Fruit fly (Drosophila melanogaster) whole organism, embryonic: ENCODE data around the gene CG31717.

ENCODE experiments used
- Asciz ChIP-seq: fragments of 200-800 bp; sonication (Bioruptor generic); optimal IDR thresholded peaks from 2 replicates; lab custom pipeline; 2017; ENCODE audit warnings: missing biosample characterization, mild to moderate bottlenecking, missing genetic modification characterization, missing genetic modification reagents
- BEAF-32 ChIP-seq: fragments of 200-800 bp; sonication (Bioruptor generic); optimal IDR thresholded peaks from 3 replicates; lab custom pipeline; 2017; ENCODE audit warnings: missing biosample characterization, missing genetic modification characterization, mild to moderate bottlenecking, moderate library complexity, missing genetic modification reagents
- Bgb ChIP-seq: fragments of 200-800 bp; sonication (Bioruptor generic); IDR thresholded peaks from 2 replicates; pipeline ENCODE4 v1.3.6; 2022; ENCODE audit warnings: missing biosample characterization, missing genetic modification characterization; ENCODE audit not compliant: partially characterized antibody
- BtbVII ChIP-seq: fragments of 200-800 bp; sonication (Bioruptor generic); optimal IDR thresholded peaks from 3 replicates; lab custom pipeline; 2017; ENCODE audit warnings: missing biosample characterization, mild to moderate bottlenecking, missing genetic modification characterization
- CG10654 ChIP-seq: fragments of 200-800 bp; sonication (Bioruptor generic); optimal IDR thresholded peaks from 2 replicates; lab custom pipeline; 2016; ENCODE audit warnings: missing biosample characterization, missing genetic modification characterization
- CG10959 ChIP-seq: fragments of 200-800 bp; sonication (Bioruptor generic); IDR thresholded peaks from 2 replicates; pipeline ENCODE4 v1.3.6; 2022; ENCODE audit warnings: missing biosample characterization, missing genetic modification characterization
- CG12104 ChIP-seq: fragments of 200-800 bp; sonication (Bioruptor generic); optimal IDR thresholded peaks from 3 replicates; lab custom pipeline; 2016; ENCODE audit warnings: missing biosample characterization, missing genetic modification characterization
- CG13287 ChIP-seq: fragments of 200-800 bp; sonication (Bioruptor generic); IDR thresholded peaks from 2 replicates; pipeline ENCODE4 v1.3.6; 2022; ENCODE audit warnings: missing biosample characterization, missing genetic modification characterization; ENCODE audit not compliant: partially characterized antibody
- CG17186 ChIP-seq: fragments of 200-800 bp; sonication (Bioruptor generic); optimal IDR thresholded peaks from 3 replicates; lab custom pipeline; 2017; ENCODE audit warnings: missing biosample characterization, missing genetic modification reagents, missing genetic modification characterization
- CG2202 ChIP-seq: fragments of 200-800 bp; sonication (Bioruptor generic); optimal IDR thresholded peaks from 2 replicates; lab custom pipeline; 2018; ENCODE audit warnings: missing biosample characterization, mild to moderate bottlenecking, missing genetic modification characterization
- CG30403 ChIP-seq: fragments of 200-800 bp; sonication (Bioruptor generic); optimal IDR thresholded peaks from 3 replicates; lab custom pipeline; 2016; ENCODE audit warnings: missing biosample characterization, missing genetic modification characterization
- CG34376 ChIP-seq: fragments of 200-800 bp; sonication (Bioruptor generic); optimal IDR thresholded peaks from 2 replicates; lab custom pipeline; 2018; ENCODE audit warnings: missing biosample characterization, mild to moderate bottlenecking, missing genetic modification characterization
- CG6654 ChIP-seq: fragments of 200-800 bp; sonication (Bioruptor generic); optimal IDR thresholded peaks from 2 replicates; lab custom pipeline; 2017; ENCODE audit warnings: missing biosample characterization, mild to moderate bottlenecking, missing genetic modification characterization
- CG6791 ChIP-seq: fragments of 200-800 bp; sonication (Bioruptor generic); IDR thresholded peaks from 3 replicates; pipeline ENCODE4 v1.3.6; 2022; ENCODE audit warnings: missing biosample characterization, missing genetic modification characterization; ENCODE audit not compliant: partially characterized antibody
- CG7987 ChIP-seq: fragments of 200-800 bp; sonication (Bioruptor generic); optimal IDR thresholded peaks from 2 replicates; lab custom pipeline; 2018; ENCODE audit warnings: missing biosample characterization, mild to moderate bottlenecking, missing genetic modification characterization, moderate library complexity
- CG9437 ChIP-seq: fragments of 200-800 bp; sonication (Bioruptor generic); optimal IDR thresholded peaks from 2 replicates; lab custom pipeline; 2018; ENCODE audit warnings: missing biosample characterization, mild to moderate bottlenecking, missing genetic modification characterization
- CG9817 ChIP-seq: fragments of 200-800 bp; sonication (Bioruptor generic); optimal IDR thresholded peaks from 2 replicates; lab custom pipeline; 2018; ENCODE audit warnings: missing biosample characterization, mild to moderate bottlenecking, missing genetic modification characterization, moderate library complexity
- D19A ChIP-seq: fragments of 200-800 bp; optimal IDR thresholded peaks from 3 replicates; lab custom pipeline; 2019; ENCODE audit warnings: missing biosample characterization, mild to moderate bottlenecking, missing genetic modification characterization, moderate library complexity
- Dip3 ChIP-seq: fragments of 200-800 bp; sonication (Bioruptor generic); optimal IDR thresholded peaks from 3 replicates; lab custom pipeline; 2016; ENCODE audit warnings: missing biosample characterization, missing genetic modification characterization
- HLH3B ChIP-seq: fragments of 200-800 bp; sonication (Bioruptor generic); IDR thresholded peaks from 2 replicates; pipeline ENCODE4 v1.3.6; 2022; ENCODE audit warnings: missing biosample characterization, missing genetic modification characterization
- MTF-1 ChIP-seq: fragments of 200-800 bp; sonication (Bioruptor generic); optimal IDR thresholded peaks from 2 replicates; lab custom pipeline; 2018; ENCODE audit warnings: missing biosample characterization, mild to moderate bottlenecking, missing genetic modification characterization, borderline replicate concordance
- Neu2 ChIP-seq: fragments of 200-800 bp; sonication (Bioruptor generic); optimal IDR thresholded peaks from 3 replicates; lab custom pipeline; 2016; ENCODE audit warnings: missing biosample characterization, missing genetic modification characterization, borderline replicate concordance
- Six4 ChIP-seq: fragments of 200-800 bp; sonication (Bioruptor generic); optimal IDR thresholded peaks from 2 replicates; lab custom pipeline; 2016; ENCODE audit warnings: missing biosample characterization, missing genetic modification characterization
- Spps ChIP-seq: fragments of 200-800 bp; sonication (Bioruptor generic); optimal IDR thresholded peaks from 2 replicates; lab custom pipeline; 2018; ENCODE audit warnings: missing biosample characterization, mild to moderate bottlenecking, missing genetic modification characterization
- Tbp ChIP-seq: fragments of >200 bp; optimal IDR thresholded peaks from 2 replicates; lab custom pipeline; 2018; ENCODE audit warnings: missing biosample characterization, missing genetic modification characterization
- abd-A ChIP-seq: fragments of 200-800 bp; sonication (Bioruptor generic); optimal IDR thresholded peaks from 3 replicates; lab custom pipeline; 2019; ENCODE audit warnings: missing biosample characterization, mild to moderate bottlenecking, missing genetic modification characterization, moderate library complexity
- ash1 ChIP-seq: fragments of 200-800 bp; sonication (Bioruptor generic); optimal IDR thresholded peaks from 2 replicates; lab custom pipeline; 2018; ENCODE audit warnings: missing biosample characterization, mild to moderate bottlenecking, missing genetic modification characterization
- btn ChIP-seq: fragments of 200-800 bp; sonication (Bioruptor generic); optimal IDR thresholded peaks from 2 replicates; lab custom pipeline; 2016; ENCODE audit warnings: missing biosample characterization, missing genetic modification characterization
- dmrt99B ChIP-seq: fragments of 200-800 bp; sonication (Bioruptor generic); optimal IDR thresholded peaks from 2 replicates; lab custom pipeline; 2018; ENCODE audit warnings: missing biosample characterization, mild to moderate bottlenecking, missing genetic modification characterization, moderate library complexity
- dysf ChIP-seq: fragments of 200-800 bp; sonication (Bioruptor generic); IDR thresholded peaks from 3 replicates; pipeline ENCODE4 v1.3.6; 2022; ENCODE audit warnings: missing biosample characterization, missing genetic modification characterization
- fd102C ChIP-seq: fragments of 200-800 bp; sonication (Bioruptor generic); optimal IDR thresholded peaks from 2 replicates; lab custom pipeline; 2018; ENCODE audit warnings: missing biosample characterization, mild to moderate bottlenecking, missing genetic modification characterization, moderate library complexity
- fru ChIP-seq: fragments of >200 bp; optimal IDR thresholded peaks from 2 replicates; lab custom pipeline; 2017
- gem ChIP-seq: fragments of 200-800 bp; sonication (Bioruptor generic); optimal IDR thresholded peaks from 2 replicates; lab custom pipeline; 2019; ENCODE audit warnings: missing biosample characterization, mild to moderate bottlenecking, missing genetic modification characterization, moderate library complexity
- gfzf ChIP-seq: fragments of 200-800 bp; sonication (Bioruptor generic); optimal IDR thresholded peaks from 2 replicates; lab custom pipeline; 2016; ENCODE audit warnings: missing biosample characterization, mild to moderate bottlenecking, missing genetic modification characterization, moderate library complexity
- h ChIP-seq: fragments of >200 bp; optimal IDR thresholded peaks from 2 replicates; lab custom pipeline; 2017
- ham ChIP-seq: fragments of 200-800 bp; sonication (Bioruptor generic); IDR thresholded peaks from 2 replicates; pipeline ENCODE4 v1.3.6; 2022; ENCODE audit warnings: missing biosample characterization, missing genetic modification characterization
- hkb ChIP-seq, 2 experiments: fragments of 200-800 bp in 1 of 2; fragments of >200 bp in 1 of 2; sonication (Bioruptor generic) in 1 of 2; IDR thresholded peaks in 1 of 2; optimal IDR thresholded peaks in 1 of 2; 2 replicates each; pipeline versions ENCODE4 v1.3.6 to Lab custom; 2017 to 2022; ENCODE audit warnings: missing biosample characterization in 1 of 2, missing genetic modification characterization in 1 of 2
- lmd ChIP-seq: fragments of 200-800 bp; sonication (Bioruptor generic); IDR thresholded peaks from 2 replicates; pipeline ENCODE4 v1.3.6; 2022; ENCODE audit warnings: missing biosample characterization, missing genetic modification characterization
- lov ChIP-seq, 2 experiments: fragments of 200-800 bp in 1 of 2; fragments of >200 bp in 1 of 2; sonication (Bioruptor generic) in 1 of 2; IDR thresholded peaks in 1 of 2; optimal IDR thresholded peaks in 1 of 2; 2 replicates in 1 of 2; 3 replicates in 1 of 2; pipeline versions ENCODE4 v1.3.6 to Lab custom; 2017 to 2022; ENCODE audit warnings: missing biosample characterization in 1 of 2, missing genetic modification characterization in 1 of 2
- mld ChIP-seq: fragments of 200-800 bp; sonication (Bioruptor generic); IDR thresholded peaks from 3 replicates; pipeline ENCODE4 v1.3.6; 2022; ENCODE audit warnings: missing biosample characterization, missing genetic modification characterization; ENCODE audit not compliant: partially characterized antibody
- nau ChIP-seq: fragments of 200-800 bp; sonication (Bioruptor generic); optimal IDR thresholded peaks from 3 replicates; lab custom pipeline; 2017; ENCODE audit warnings: missing biosample characterization, mild to moderate bottlenecking, missing genetic modification characterization, missing genetic modification reagents
- p53 ChIP-seq: fragments of 200-800 bp; sonication (Bioruptor generic); optimal IDR thresholded peaks from 2 replicates; lab custom pipeline; 2016; ENCODE audit warnings: missing biosample characterization, missing genetic modification characterization
- prd ChIP-seq, 3 experiments: fragments of >200 bp in 2 of 3; fragments of 200-800 bp in 1 of 3; sonication (Bioruptor generic) in 1 of 3; optimal IDR thresholded peaks in 2 of 3; IDR thresholded peaks in 1 of 3; 2 replicates in 2 of 3; 3 replicates in 1 of 3; pipeline versions ENCODE4 v1.3.6 to Lab custom; 2017 to 2022; ENCODE audit warnings: missing biosample characterization in 1 of 3, missing genetic modification characterization in 1 of 3
- slou ChIP-seq: fragments of 200-800 bp; sonication (Bioruptor generic); optimal IDR thresholded peaks from 3 replicates; lab custom pipeline; 2016; ENCODE audit warnings: missing biosample characterization, missing genetic modification characterization
- sob ChIP-seq: fragments of 200-800 bp; sonication (Bioruptor generic); IDR thresholded peaks from 2 replicates; pipeline ENCODE4 v1.3.6; 2022; ENCODE audit warnings: missing biosample characterization, missing genetic modification characterization
- sqz ChIP-seq: fragments of 200-800 bp; sonication (Bioruptor generic); optimal IDR thresholded peaks from 3 replicates; lab custom pipeline; 2018; ENCODE audit warnings: missing biosample characterization, mild to moderate bottlenecking, missing genetic modification characterization
- vvl ChIP-seq: fragments of 200-800 bp; sonication (Bioruptor generic); IDR thresholded peaks from 2 replicates; pipeline ENCODE4 v1.3.6; 2022; ENCODE audit warnings: missing biosample characterization, missing genetic modification characterization
- z ChIP-seq: fragments of 200-800 bp; sonication (Bioruptor generic); IDR thresholded peaks from 3 replicates; pipeline ENCODE4 v1.3.6; 2022; ENCODE audit warnings: missing biosample characterization, missing genetic modification characterization

CG31717 gene

DNA sequence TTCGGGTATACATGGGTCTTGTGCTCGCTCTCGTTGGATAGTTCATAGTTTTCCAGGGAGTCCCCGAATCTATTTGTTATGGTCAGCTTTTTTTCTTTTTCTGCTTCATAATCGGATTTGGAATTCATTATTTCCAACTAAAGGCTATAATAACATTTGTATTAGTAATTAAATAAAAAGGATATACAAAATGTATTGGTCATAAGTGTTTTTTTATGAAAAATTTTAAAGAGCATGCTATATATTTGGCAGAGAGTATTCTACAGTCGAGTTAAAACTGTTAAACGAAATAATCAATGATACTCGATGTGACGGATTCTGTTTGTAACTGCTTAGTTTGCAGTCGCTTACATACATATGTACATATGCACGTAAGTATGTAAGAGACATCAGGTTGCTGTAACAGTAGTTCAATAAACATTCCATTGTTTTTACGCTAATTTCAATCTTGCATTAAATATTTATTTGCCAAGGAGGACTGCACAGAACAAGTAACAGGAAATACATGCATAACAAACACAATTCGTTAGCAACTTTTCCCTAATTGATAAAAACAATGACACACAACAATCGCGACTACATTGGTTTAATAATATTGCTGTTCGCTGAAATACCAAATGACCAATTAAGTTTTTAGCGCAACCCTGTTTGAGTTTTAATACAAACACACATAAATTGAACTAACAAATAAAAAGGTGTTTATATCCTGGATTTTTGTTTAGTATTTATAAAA, 48.7 kb downstream of the CG31717 start (continued):
- no peak for TF ChIP-seq hkb (optimal IDR thresholded peaks at IDR 0.05; lab: Kevin White, UChicago)
- 0 out of 2 replicates have a peak, but pooled peaks have one; percentile 13 for TF ChIP-seq hkb (GFP tag; IDR thresholded peaks at IDR 0.05; lab: Robert Waterston, UW)
- no peak for TF ChIP-seq mld (GFP tag; lab: Robert Waterston, UW)
- no peak for TF ChIP-seq CG10959 (GFP tag; lab: Robert Waterston, UW)
- no peak for TF ChIP-seq sqz (GFP tag; lab: Kevin White, UChicago)
- no peak for TF ChIP-seq Asciz (GFP tag; lab: Kevin White, UChicago)
- TF ChIP-seq CG13287 (GFP tag; lab: Robert Waterston, UW), result 0 out of 2 replicates have a peak, but pooled peaks have one; percentile 50
- TF ChIP-seq CG9437, result no peak
- TF ChIP-seq Spps, result no peak
- no peak for TF ChIP-seq HLH3B (GFP tag; lab: Robert Waterston, UW)
- TF ChIP-seq lov (optimal IDR thresholded peaks at IDR 0.05; lab: Kevin White, UChicago), result no peak
- no peak for TF ChIP-seq lov (GFP tag; IDR thresholded peaks at IDR 0.05; lab: Robert Waterston, UW)
- TF ChIP-seq CG10654 (GFP tag; lab: Kevin White, UChicago), result no peak
- TF ChIP-seq fd102C (GFP tag; lab: Kevin White, UChicago), result no peak
- no peak for TF ChIP-seq CG12104 (GFP tag; lab: Kevin White, UChicago)
- 0 out of 2 replicates have a peak, but pooled peaks have one; percentile 32 for TF ChIP-seq sob (GFP tag; lab: Robert Waterston, UW)
- TF ChIP-seq CG9817 (tag; lab: Kevin White, UChicago), result no peak
- no peak for TF ChIP-seq CG2202
- no peak for TF ChIP-seq fru (lab: Kevin White, UChicago)
- no peak for TF ChIP-seq CG6791 (GFP tag; lab: Robert Waterston, UW)
- TF ChIP-seq p53 (GFP tag; lab: Kevin White, UChicago), result no peak
- no peak for TF ChIP-seq h (lab: Kevin White, UChicago)
- no peak for TF ChIP-seq prd (optimal IDR thresholded peaks at IDR 0.05; lab: Kevin White, UChicago)
- no peak for TF ChIP-seq prd (GFP tag; IDR thresholded peaks at IDR 0.05; lab: Robert Waterston, UW)
- no peak for TF ChIP-seq CG6654
- no peak for TF ChIP-seq nau (GFP tag; lab: Kevin White, UChicago)
- no peak for TF ChIP-seq Dip3
- TF ChIP-seq MTF-1, result no peak
- TF ChIP-seq Six4 (GFP tag; lab: Kevin White, UChicago), result no peak
- peak; percentile 62 for TF ChIP-seq gem (tag; lab: Kevin White, UChicago)
- no peak for TF ChIP-seq slou (GFP tag; lab: Kevin White, UChicago)
- TF ChIP-seq dmrt99B, result peak; percentile 34
- TF ChIP-seq Tbp (GFP tag; lab: Kevin White, UChicago), result no peak
- TF ChIP-seq z (GFP tag; lab: Robert Waterston, UW), result no peak
- peak; percentile 17; the same call in 1 of the 2 replicates for TF ChIP-seq vvl (GFP tag; lab: Robert Waterston, UW)
- TF ChIP-seq Bgb, result no peak
- TF ChIP-seq BtbVII (GFP tag; lab: Kevin White, UChicago), result no peak
- TF ChIP-seq CG17186 (GFP tag; lab: Kevin White, UChicago), result no peak
- TF ChIP-seq CG34376 (GFP tag; lab: Kevin White, UChicago), result no peak
- no peak for TF ChIP-seq CG7987
- TF ChIP-seq gfzf, result no peak
- no peak for TF ChIP-seq abd-A
- TF ChIP-seq CG30403 (GFP tag; lab: Kevin White, UChicago), result no peak
- no peak for TF ChIP-seq Neu2
- no peak for TF ChIP-seq BEAF-32 (GFP tag; lab: Kevin White, UChicago)
- TF ChIP-seq ham (GFP tag; lab: Robert Waterston, UW), result no peak
- TF ChIP-seq lmd (GFP tag; lab: Robert Waterston, UW), result no peak
- no peak for TF ChIP-seq ash1 (GFP tag; lab: Kevin White, UChicago)
- peak; percentile 49; the same call in 1 of the 3 replicates for TF ChIP-seq dysf (GFP tag; lab: Robert Waterston, UW)
- TF ChIP-seq D19A (tag; lab: Kevin White, UChicago), result peak; percentile 90
- TF ChIP-seq btn (GFP tag; lab: Kevin White, UChicago), result no peak
